Fruit fly (Drosophila melanogaster): ENCODE measurements around the gene CG8010.

CG8010 gene

DNA sequence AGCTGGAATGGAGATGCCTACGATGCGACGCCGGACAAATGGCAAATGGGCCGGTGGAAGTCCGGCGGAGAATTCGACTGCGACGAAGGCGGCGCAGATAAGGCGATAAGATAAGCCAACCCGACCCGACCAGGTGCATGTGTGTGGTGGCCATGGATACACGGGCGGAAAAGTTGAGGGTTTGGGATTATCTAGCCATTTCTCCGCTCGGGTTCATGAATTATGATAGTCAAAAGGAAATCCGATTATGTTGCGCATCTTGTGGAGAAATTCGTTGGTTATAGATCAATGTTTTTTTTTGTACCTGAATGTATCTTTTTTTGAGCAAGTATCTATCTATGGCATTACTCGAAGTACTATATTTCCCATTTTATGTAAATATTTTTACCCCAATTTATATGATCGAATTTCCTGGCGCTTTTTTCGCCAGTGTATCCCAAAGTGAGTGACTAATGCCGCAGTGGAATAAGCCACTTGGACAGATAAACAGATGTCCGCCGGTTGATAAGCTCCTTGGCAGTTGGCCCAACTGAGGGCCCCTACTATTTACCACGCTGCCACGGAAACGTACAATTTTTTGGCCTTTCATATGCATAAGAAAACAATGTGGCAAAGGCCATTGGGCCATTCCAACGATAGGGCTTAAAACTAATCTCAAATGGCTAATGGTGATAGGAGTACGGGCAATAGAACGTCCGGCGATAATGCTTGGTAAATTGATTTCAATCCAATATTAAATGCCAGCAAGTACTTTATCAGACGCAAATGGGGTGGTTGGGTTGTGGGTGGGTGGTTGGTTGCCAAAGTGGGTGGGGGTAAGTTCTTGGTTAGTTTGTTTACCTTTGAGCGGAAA is 21.3 kb downstream of the CG8010 start, which contains the start of gene CG7992 (continued):
- TF ChIP-seq CoRest (tag; optimal IDR thresholded peaks at IDR 0.05) (peak; percentile 71), CG33557 (GFP tag; optimal IDR thresholded peaks at IDR 0.05) (no peak), hb (GFP tag; IDR thresholded peaks at IDR 0.05; ENCODE audit: partially characterized antibody) (no peak), CG12104 (GFP tag; optimal IDR thresholded peaks at IDR 0.05) (peak; percentile 50), CG10431 (GFP tag; optimal IDR thresholded peaks at IDR 0.05) (no peak), CG2116 (GFP tag; optimal IDR thresholded peaks at IDR 0.05) (peak; percentile 13), H15 (GFP tag; IDR thresholded peaks at IDR 0.05) (no peak), C15 (GFP tag; IDR thresholded peaks at IDR 0.05) (no peak), Gsc (GFP tag; IDR thresholded peaks at IDR 0.05) (no peak), Hr78 (GFP tag; optimal IDR thresholded peaks at IDR 0.05) (peak in 1 of 2 experiments; percentile 32), CG2202 (tag; optimal IDR thresholded peaks at IDR 0.05) (no peak), GATAe (GFP tag; conservative IDR thresholded peaks at IDR 0.05) (peak; percentile 51), exex (tag; optimal IDR thresholded peaks at IDR 0.05) (peak; percentile 99), dmrt99B (tag; optimal IDR thresholded peaks at IDR 0.05) (peak; percentile 73), ap (GFP tag; IDR thresholded peaks at IDR 0.05) (no peak), CG2875 (GFP tag; optimal IDR thresholded peaks at IDR 0.05) (no peak), CG10267 (tag; optimal IDR thresholded peaks at IDR 0.05) (peak; percentile 25), CG33213 (GFP tag; optimal IDR thresholded peaks at IDR 0.05) (no peak), Ets97D (GFP tag; optimal IDR thresholded peaks at IDR 0.05) (no peak), ftz-f1 (GFP tag; optimal IDR thresholded peaks at IDR 0.05) (peak; percentile 6), CG11560 (tag; IDR thresholded peaks at IDR 0.05) (no peak), CG10543 (GFP tag; optimal IDR thresholded peaks at IDR 0.05) (peak; percentile 31), CG2120 (GFP tag; optimal IDR thresholded peaks at IDR 0.05) (peak; percentile 86), Hmr (GFP tag; optimal IDR thresholded peaks at IDR 0.05) (peak; percentile 75), tup (GFP tag; optimal IDR thresholded peaks at IDR 0.05) (peak; percentile 19), CG17829 (tag; optimal IDR thresholded peaks at IDR 0.05) (peak; percentile 2), eyg (GFP tag; optimal IDR thresholded peaks at IDR 0.05) (peak; percentile 37), pum (GFP tag; optimal IDR thresholded peaks at IDR 0.05) (peak; percentile 56), CG18476 (GFP tag; optimal IDR thresholded peaks at IDR 0.05) (peak; percentile 31), CG10321 (GFP tag; IDR thresholded peaks at IDR 0.05) (no peak), klu (GFP tag; IDR thresholded peaks at IDR 0.05) (no peak), MTF-1 (GFP tag; optimal IDR thresholded peaks at IDR 0.05; ENCODE audit: borderline replicate concordance) (no peak), fd3F (GFP tag; optimal IDR thresholded peaks at IDR 0.05) (peak; percentile 21), zen2 (GFP tag; IDR thresholded peaks at IDR 0.05; ENCODE audit: partially characterized antibody) (no peak), p53 (GFP tag; optimal IDR thresholded peaks at IDR 0.05) (peak; percentile 28), pho (GFP tag; optimal IDR thresholded peaks at IDR 0.05) (peak; percentile 74), sim (GFP tag; IDR thresholded peaks at IDR 0.05) (no peak), shn (GFP tag; optimal IDR thresholded peaks at IDR 0.05) (peak; percentile 75), CG10209 (GFP tag; optimal IDR thresholded peaks at IDR 0.05) (peak; percentile 57), crp (GFP tag; optimal IDR thresholded peaks at IDR 0.05) (peak in 1 of 2 experiments; percentile 9), sob (GFP tag; IDR thresholded peaks at IDR 0.05) (peak; percentile 19; the same call in 1 of the 2 replicates), CG4328 (GFP tag; optimal IDR thresholded peaks at IDR 0.05) (no peak), CG14860 (GFP tag; IDR thresholded peaks at IDR 0.05; ENCODE audit: partially characterized antibody) (no peak), Sox102F (GFP tag; optimal IDR thresholded peaks at IDR 0.05) (peak; percentile 58), lmd (GFP tag; IDR thresholded peaks at IDR 0.05) (peak; percentile 67), Oaz (GFP tag; IDR thresholded peaks at IDR 0.05) (0 out of 2 replicates have a peak, but pooled peaks have one; percentile 21), abd-A (tag; optimal IDR thresholded peaks at IDR 0.05) (no peak), BEAF-32 (GFP tag; optimal IDR thresholded peaks at IDR 0.05) (no peak)
